Fruit fly (Drosophila melanogaster) S2 (cell line): ENCODE data around the gene CG5665.

ENCODE experiments used
- CG8478 ChIP-seq: fragments of >200 bp; optimal IDR thresholded peaks from 2 replicates; lab custom pipeline; 2018
- CTCF ChIP-seq, 2 experiments: fragments of >200 bp; optimal IDR thresholded peaks; 2 replicates each; lab custom pipeline; 2018

- no peak for TF ChIP-seq CG8478 (lab: Kevin White, UChicago)
- no peak for TF ChIP-seq CTCF (optimal IDR thresholded peaks at IDR 0.05; lab: Kevin White, UChicago)
Measured at dm6 chr3L:20397770-20398169, 39.5 kb downstream of the CG5665 start.
